Worm (Caenorhabditis elegans): ENCODE data around the gene clec-28.

DNA sequence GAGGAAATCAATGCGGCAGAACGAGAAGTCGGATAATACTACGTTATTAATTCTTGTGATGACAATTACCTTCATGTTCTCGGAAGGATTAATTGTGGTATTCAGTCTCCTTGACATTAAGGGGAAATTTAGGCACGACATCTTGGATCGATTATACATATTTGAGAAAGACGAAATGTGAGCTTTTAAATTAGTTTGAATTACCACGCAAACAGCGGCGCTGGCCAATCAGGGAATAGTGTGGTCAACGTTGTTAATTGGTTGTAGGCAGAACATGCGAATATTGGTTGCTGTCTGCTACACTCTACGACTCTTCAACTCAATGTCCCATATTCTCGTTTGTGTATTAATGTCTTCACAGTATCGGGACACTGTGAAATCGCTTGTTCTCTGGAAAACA, 9.5 kb downstream of the clec-28 start, which contains the start of gene F49A5.10:
- TF ChIP-seq him-1 (tag; optimal IDR thresholded peaks at IDR 0.05) (no peak), dao-5 (tag; optimal IDR thresholded peaks at IDR 0.05) (no peak)

Data from whole organism, L4/young adult.